Worm (Caenorhabditis elegans) whole organism, young adult: ENCODE results near the gene C01G10.1.

Experiments
- B0261.1 ChIP-seq: sonication (generic microtip); optimal IDR thresholded peaks from 2 replicates; lab custom pipeline; 2016; ENCODE audit warnings: mild to moderate bottlenecking, missing genetic modification characterization, moderate library complexity, missing compliant biosample characterization
- B0336.3 ChIP-seq: fragments of 200-800 bp; sonication (Bioruptor generic); IDR thresholded peaks from 2 replicates; pipeline ENCODE4 v1.3.6; 2022; ENCODE audit warnings: missing genetic modification characterization, missing compliant biosample characterization
- C06A6.2 ChIP-seq: fragments of 200-800 bp; sonication (Bioruptor generic); conservative IDR thresholded peaks from 2 replicates; pipeline ENCODE4 v1.3.6; 2022; ENCODE audit warnings: missing genetic modification characterization, missing compliant biosample characterization
- F52B5.7 ChIP-seq: sonication (generic microtip); optimal IDR thresholded peaks from 2 replicates; lab custom pipeline; 2016; ENCODE audit warnings: mild to moderate bottlenecking, missing genetic modification characterization, missing compliant biosample characterization
- Y56A3A.18 ChIP-seq: fragments of 200-800 bp; sonication (Bioruptor generic); IDR thresholded peaks from 2 replicates; pipeline ENCODE4 v1.3.6; 2022; ENCODE audit warnings: missing genetic modification reagents, missing genetic modification characterization, missing compliant biosample characterization
- Y67H2A.10 ChIP-seq: fragments of 200-800 bp; sonication (Bioruptor generic); conservative IDR thresholded peaks from 2 replicates; pipeline ENCODE4 v1.3.6; 2022; ENCODE audit warnings: missing genetic modification reagents, missing genetic modification characterization, missing compliant biosample characterization
- Y79H2A.3 ChIP-seq: fragments of 200-800 bp; sonication (Bioruptor generic); conservative IDR thresholded peaks from 2 replicates; pipeline ENCODE4 v1.3.6; 2022; ENCODE audit warnings: missing genetic modification reagents, missing genetic modification characterization, missing compliant biosample characterization
- akir-1 ChIP-seq: fragments of 200-800 bp; sonication (Bioruptor generic); optimal IDR thresholded peaks from 2 replicates; lab custom pipeline; 2018; ENCODE audit warnings: mild to moderate bottlenecking, missing genetic modification characterization, moderate library complexity, missing compliant biosample characterization
- aptf-3 ChIP-seq: fragments of 200-800 bp; sonication (Bioruptor generic); IDR thresholded peaks from 2 replicates; pipeline ENCODE4 v1.3.6; 2022; ENCODE audit warnings: missing genetic modification characterization, missing compliant biosample characterization
- ceh-100 ChIP-seq: fragments of 200-800 bp; sonication (Bioruptor generic); IDR thresholded peaks from 2 replicates; pipeline ENCODE4 v1.3.6; 2022; ENCODE audit warnings: missing genetic modification reagents, missing genetic modification characterization, missing compliant biosample characterization
- ceh-91 ChIP-seq: fragments of 200-800 bp; sonication (Bioruptor generic); IDR thresholded peaks from 2 replicates; pipeline ENCODE4 v1.3.6; 2022; ENCODE audit warnings: missing genetic modification reagents, missing genetic modification characterization, missing compliant biosample characterization
- chd-7 ChIP-seq: sonication (generic microtip); optimal IDR thresholded peaks from 2 replicates; lab custom pipeline; 2016; ENCODE audit warnings: mild to moderate bottlenecking, missing genetic modification characterization, moderate library complexity, missing compliant biosample characterization
- die-1 ChIP-seq: sonication (generic microtip); optimal IDR thresholded peaks from 2 replicates; lab custom pipeline; 2016; ENCODE audit warnings: missing genotype, mild to moderate bottlenecking, missing genetic modification characterization, missing compliant biosample characterization
- egl-44 ChIP-seq: fragments of 200-800 bp; sonication (Bioruptor generic); IDR thresholded peaks from 2 replicates; pipeline ENCODE4 v1.3.6; 2022; ENCODE audit warnings: missing genetic modification reagents, missing genetic modification characterization, missing compliant biosample characterization
- egrh-3 ChIP-seq: fragments of 200-800 bp; sonication (Bioruptor generic); IDR thresholded peaks from 2 replicates; pipeline ENCODE4 v1.3.6; 2022; ENCODE audit warnings: missing genetic modification reagents, missing genetic modification characterization, missing compliant biosample characterization
- ekl-4 ChIP-seq: fragments of 200-800 bp; sonication (Bioruptor generic); IDR thresholded peaks from 2 replicates; pipeline ENCODE4 v1.3.6; 2022; ENCODE audit warnings: missing genetic modification reagents, missing genetic modification characterization, missing compliant biosample characterization
- gei-17 ChIP-seq: fragments of 200-800 bp; sonication (Bioruptor generic); optimal IDR thresholded peaks from 2 replicates; lab custom pipeline; 2018; ENCODE audit warnings: mild to moderate bottlenecking, missing genetic modification characterization, missing compliant biosample characterization
- hmg-1.2 ChIP-seq: fragments of 200-800 bp; sonication (Bioruptor generic); IDR thresholded peaks from 2 replicates; pipeline ENCODE4 v1.3.6; 2022; ENCODE audit warnings: missing genetic modification reagents, missing genetic modification characterization, missing compliant biosample characterization
- lin-26 ChIP-seq: fragments of 200-800 bp; sonication (Bioruptor generic); IDR thresholded peaks from 2 replicates; pipeline ENCODE4 v1.3.6; 2022; ENCODE audit warnings: missing genetic modification reagents, missing genetic modification characterization, missing compliant biosample characterization
- lin-54 ChIP-seq: fragments of 200-800 bp; sonication (Bioruptor generic); optimal IDR thresholded peaks from 2 replicates; lab custom pipeline; 2018; ENCODE audit warnings: mild to moderate bottlenecking, missing genetic modification characterization, missing compliant biosample characterization
- nfya-1 ChIP-seq: sonication (generic microtip); optimal IDR thresholded peaks from 2 replicates; lab custom pipeline; 2017; ENCODE audit warnings: antibody characterized with exemption, missing compliant biosample characterization, missing genetic modification characterization, borderline replicate concordance; ENCODE audit not compliant: insufficient read depth
- nfyb-1 ChIP-seq: fragments of 200-800 bp; sonication (Bioruptor generic); IDR thresholded peaks from 2 replicates; pipeline ENCODE4 v1.3.6; 2022; ENCODE audit warnings: missing genetic modification reagents, missing genetic modification characterization, missing compliant biosample characterization
- nhr-80 ChIP-seq: sonication (generic microtip); optimal IDR thresholded peaks from 2 replicates; lab custom pipeline; 2016; ENCODE audit warnings: missing genetic modification characterization, missing compliant biosample characterization
- rec-8 ChIP-seq, 2 experiments: sonication (generic microtip); optimal IDR thresholded peaks; 2 replicates each; lab custom pipeline; 2016; ENCODE audit warnings: mild to moderate bottlenecking in 2 of 2, missing genetic modification characterization in 2 of 2, missing genetic modification reagents in 2 of 2, missing genotype in 2 of 2, missing biosample characterization in 1 of 2, missing compliant biosample characterization in 1 of 2, moderate library complexity in 1 of 2
- repo-1 ChIP-seq: sonication (generic microtip); optimal IDR thresholded peaks from 2 replicates; lab custom pipeline; 2017; ENCODE audit warnings: mild to moderate bottlenecking, missing genetic modification characterization, missing compliant biosample characterization
- rpc-1 ChIP-seq, 2 experiments: fragments of 150-350 bp in 1 of 2; sonication (generic microtip) in 1 of 2; optimal IDR thresholded peaks; 2 replicates each; lab custom pipeline; 2014 to 2018; ENCODE audit warnings: missing biosample characterization in 1 of 2, missing genetic modification characterization in 1 of 2, missing genetic modification reagents in 1 of 2, missing genotype in 1 of 2
- sea-2 ChIP-seq: fragments of 200-800 bp; sonication (Bioruptor generic); IDR thresholded peaks from 2 replicates; pipeline ENCODE4 v1.3.6; 2022; ENCODE audit warnings: missing genetic modification characterization, missing compliant biosample characterization
- sptf-2 ChIP-seq: fragments of 200-800 bp; sonication (Bioruptor generic); optimal IDR thresholded peaks from 2 replicates; lab custom pipeline; 2018; ENCODE audit warnings: mild to moderate bottlenecking, missing genetic modification characterization, missing compliant biosample characterization
- tbp1 ChIP-seq: fragments of 200-800 bp; sonication (Bioruptor generic); optimal IDR thresholded peaks from 2 replicates; lab custom pipeline; 2018; ENCODE audit warnings: mild to moderate bottlenecking, missing genetic modification characterization, missing compliant biosample characterization
- tlf-1 ChIP-seq: fragments of 200-800 bp; sonication (Bioruptor generic); optimal IDR thresholded peaks from 2 replicates; lab custom pipeline; 2018; ENCODE audit warnings: mild to moderate bottlenecking, missing genetic modification characterization, missing compliant biosample characterization
- unc-62 ChIP-seq: fragments of 150-350 bp; optimal IDR thresholded peaks from 2 replicates; lab custom pipeline; 2014; ENCODE audit warnings: missing biosample characterization, missing genetic modification reagents, missing genetic modification characterization
- zfh-2 ChIP-seq: fragments of 200-800 bp; sonication (Bioruptor generic); conservative IDR thresholded peaks from 2 replicates; pipeline ENCODE4 v1.3.6; 2022; ENCODE audit warnings: missing genetic modification reagents, missing genetic modification characterization, missing compliant biosample characterization
- zim-3 ChIP-seq: sonication (generic microtip); optimal IDR thresholded peaks from 2 replicates; lab custom pipeline; 2017; ENCODE audit warnings: mild to moderate bottlenecking, missing genetic modification characterization, moderate library complexity, missing compliant biosample characterization
- ztf-18 ChIP-seq: sonication (generic microtip); optimal IDR thresholded peaks from 2 replicates; lab custom pipeline; 2016; ENCODE audit warnings: missing genotype, mild to moderate bottlenecking, missing genetic modification characterization, missing compliant biosample characterization
- ztf-25 ChIP-seq: fragments of 200-800 bp; sonication (Bioruptor generic); IDR thresholded peaks from 2 replicates; pipeline ENCODE4 v1.3.6; 2022; ENCODE audit warnings: missing genetic modification reagents, missing genetic modification characterization, missing compliant biosample characterization

The C01G10.1 gene

DNA sequence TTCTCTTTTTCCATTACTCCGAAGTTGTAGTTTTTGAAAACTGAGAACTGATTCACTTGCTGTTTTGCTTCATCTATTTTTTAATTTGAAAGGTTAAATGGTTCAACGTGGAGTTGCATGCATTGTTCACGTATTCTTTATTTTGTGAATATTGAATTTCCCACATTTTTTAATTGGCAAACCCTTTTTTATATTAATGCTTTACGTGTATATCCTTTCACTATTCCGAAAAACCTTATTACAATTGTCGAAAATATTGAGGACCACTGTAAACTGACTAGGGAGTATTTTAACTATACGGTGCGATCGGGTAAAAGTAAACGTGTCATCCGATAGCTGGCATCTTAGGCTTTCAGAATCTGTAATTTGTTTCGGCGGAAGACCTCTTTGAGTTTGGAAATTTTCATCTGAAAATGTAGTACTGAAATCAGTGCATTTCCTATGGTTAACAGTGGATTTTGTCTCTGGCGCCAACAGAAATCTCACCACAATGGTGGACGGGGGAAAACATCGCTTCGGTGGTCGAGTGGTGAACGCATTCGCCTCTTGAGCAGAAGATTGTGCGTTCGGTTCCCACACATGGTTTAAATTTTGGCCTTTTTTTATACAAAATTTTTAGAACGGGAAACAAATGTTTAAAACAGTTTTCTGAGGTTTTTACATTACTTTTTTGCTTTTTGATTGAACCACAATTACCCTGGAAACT lies 6.5 kb downstream of the C01G10.1 start, which contains the start of gene C01G10.14:
TSS of gene C01G10.14 (minus strand) at position 51 of the 706 bp plus-strand sequence.
- TF ChIP-seq lin-26 (GFP tag; lab: Robert Waterston, UW), result peak; percentile 55; the same call in 1 of the 2 replicates
- peak; percentile 82 for TF ChIP-seq tbp1
- TF ChIP-seq hmg-1.2 (GFP tag; lab: Robert Waterston, UW), result peak; percentile 73; the same call in 1 of the 2 replicates
- TF ChIP-seq nfyb-1, result peak; percentile 36; the same call in 1 of the 2 replicates
- peak; percentile 58 for TF ChIP-seq B0261.1 (tag; lab: Kevin White, UChicago)
- peak; percentile 50; the same call in 1 of the 2 replicates for TF ChIP-seq ztf-25 (GFP tag; lab: Robert Waterston, UW)
- TF ChIP-seq, all 124 proteins: peak for 6; not testable (repeated sequence) for 118

ce11 chrV:15109260-15109659 lies 9.7 kb downstream of the C01G10.1 start, which contains the start of gene Y75B12A.2:
Gene Y75B12A.2, plus strand, starts transcription at chrV:15109560.
- no peak for TF ChIP-seq rec-8 (tag; optimal IDR thresholded peaks at IDR 0.05; lab: Kevin White, UChicago)
- no peak for TF ChIP-seq rpc-1 (optimal IDR thresholded peaks at IDR 0.05; lab: Kevin White, UChicago)
- TF ChIP-seq rpc-1 (tag; optimal IDR thresholded peaks at IDR 0.05; lab: Kevin White, UChicago), result no peak
- TF ChIP-seq sptf-2, result no peak
- no peak for TF ChIP-seq Y56A3A.18 (GFP tag; lab: Robert Waterston, UW)
- no peak for TF ChIP-seq C06A6.2 (GFP tag; lab: Robert Waterston, UW)
- no peak for TF ChIP-seq zim-3 (tag; lab: Kevin White, UChicago)
- no peak for TF ChIP-seq aptf-3 (GFP tag; lab: Robert Waterston, UW)
- TF ChIP-seq Y79H2A.3, result no peak
- no peak for TF ChIP-seq tlf-1
- no peak for TF ChIP-seq ceh-91 (GFP tag; lab: Robert Waterston, UW)
- TF ChIP-seq akir-1 (GFP tag; lab: Kevin White, UChicago), result no peak
- TF ChIP-seq zfh-2 (GFP tag; lab: Robert Waterston, UW), result no peak
- no peak for TF ChIP-seq F52B5.7 (tag; lab: Kevin White, UChicago)
- no peak for TF ChIP-seq ceh-100 (GFP tag; lab: Robert Waterston, UW)
- no peak for TF ChIP-seq lin-54 (GFP tag; lab: Kevin White, UChicago)
- no peak for TF ChIP-seq repo-1 (tag; lab: Kevin White, UChicago)
- TF ChIP-seq Y67H2A.10 (GFP tag; lab: Robert Waterston, UW), result no peak
- no peak for TF ChIP-seq nhr-80
- TF ChIP-seq sea-2, result no peak
- TF ChIP-seq egl-44 (GFP tag; lab: Robert Waterston, UW), result no peak
- TF ChIP-seq, all 124 proteins: peak for 0

DNA sequence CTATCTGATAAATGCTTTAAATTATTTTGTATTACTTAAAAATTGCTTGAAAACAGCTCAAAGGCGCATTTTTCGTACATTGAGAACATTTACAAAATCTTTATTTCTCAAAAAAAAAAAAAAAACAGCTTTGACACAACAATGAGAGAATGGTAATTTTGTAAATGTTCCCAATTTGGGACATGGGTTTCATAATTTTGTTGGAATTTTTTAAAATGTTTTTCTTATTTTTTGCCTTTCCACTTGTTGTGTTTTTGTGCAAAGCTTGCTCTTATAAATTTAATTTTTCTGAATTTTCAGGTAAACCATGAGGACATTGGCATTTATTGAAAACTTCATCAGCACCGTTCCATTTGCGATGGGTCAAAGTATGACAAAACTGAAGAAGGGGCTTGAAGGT lies 12.1 kb downstream of the C01G10.1 start, which contains the start of gene T01G5.7:
TSS of gene T01G5.7 (plus strand) at position 301 of the 400 bp plus-strand sequence.
- TF ChIP-seq egrh-3 (GFP tag; lab: Robert Waterston, UW), result no peak
- no peak for TF ChIP-seq ekl-4
- TF ChIP-seq unc-62 (GFP tag; lab: Kevin White, UChicago), result no peak
- TF ChIP-seq Y79H2A.3, result no peak
- TF ChIP-seq die-1 (tag; lab: Kevin White, UChicago), result no peak
- TF ChIP-seq gei-17 (GFP tag; lab: Kevin White, UChicago), result no peak
- no peak for TF ChIP-seq nhr-80
- no peak for TF ChIP-seq B0336.3 (GFP tag; lab: Robert Waterston, UW)
- TF ChIP-seq nfya-1 (tag; lab: Kevin White, UChicago), result no peak
- no peak for TF ChIP-seq ztf-18 (tag; lab: Kevin White, UChicago)
- TF ChIP-seq chd-7 (tag; lab: Kevin White, UChicago), result no peak
- TF ChIP-seq, all 124 proteins: peak for 0
